Fruit fly (Drosophila melanogaster) whole organism: ENCODE results near the gene kuk.

ENCODE experiments used
- CG8478 ChIP-seq: fragments of >200 bp; optimal IDR thresholded peaks from 2 replicates; lab custom pipeline; 2018; ENCODE audit warnings: inconsistent platforms
- Dll ChIP-seq: fragments of >200 bp; optimal IDR thresholded peaks from 2 replicates; lab custom pipeline; 2017
- EcR ChIP-seq, 2 experiments: fragments of >200 bp; optimal IDR thresholded peaks; 2 replicates each; lab custom pipeline; 2017; ENCODE audit warnings: missing biosample characterization in 2 of 2, missing genetic modification characterization in 2 of 2, missing genetic modification reagents in 2 of 2
- pan ChIP-seq: fragments of >200 bp; optimal IDR thresholded peaks from 2 replicates; lab custom pipeline; 2017
- psq ChIP-seq: fragments of >200 bp; optimal IDR thresholded peaks from 2 replicates; lab custom pipeline; 2017
- usp ChIP-seq: fragments of >200 bp; optimal IDR thresholded peaks from 2 replicates; lab custom pipeline; 2017; ENCODE audit warnings: missing biosample characterization, missing genetic modification characterization, mixed read lengths

DNA sequence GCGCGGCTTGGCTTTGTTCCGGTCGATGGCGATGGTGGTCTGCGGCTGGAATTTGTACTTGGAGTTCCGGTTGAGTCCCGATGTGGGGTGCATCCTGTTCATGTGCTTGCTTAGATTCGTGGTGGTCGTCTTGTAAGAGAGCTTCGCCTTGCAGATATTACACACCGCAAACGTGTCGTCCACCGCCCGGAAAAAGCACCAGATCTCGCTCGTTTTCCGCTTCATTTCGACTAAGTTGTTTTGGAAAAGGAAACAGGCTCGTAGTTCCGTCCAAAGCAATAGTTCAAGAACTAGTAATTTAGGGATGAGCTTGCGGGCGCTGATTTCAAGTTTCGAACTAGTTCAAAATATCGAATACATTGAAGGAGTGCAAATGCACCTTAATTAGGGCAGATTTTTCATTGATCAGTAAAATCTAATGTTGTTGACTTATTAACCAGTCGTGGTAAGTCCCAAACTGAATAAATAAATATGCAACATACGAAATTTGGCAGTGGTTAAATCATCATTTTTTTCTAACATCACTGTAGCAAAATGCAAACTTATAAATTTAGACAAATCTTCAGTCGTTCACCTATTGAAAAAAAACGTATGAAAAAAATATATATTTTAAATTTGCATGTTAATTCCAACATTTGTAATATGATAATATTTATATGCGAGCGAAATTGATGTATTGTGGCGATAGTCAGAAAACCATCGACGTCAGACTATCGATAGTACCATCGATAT is 37.0 kb upstream of the kuk start, which contains the start of the genes bdwf and Patr-1:
- TF ChIP-seq pan (lab: Kevin White, UChicago) (no peak), usp (GFP tag; lab: Kevin White, UChicago) (no peak), EcR (GFP tag; optimal IDR thresholded peaks at IDR 0.05; lab: Kevin White, UChicago) (no peak), psq (lab: Kevin White, UChicago) (no peak), Dll (lab: Kevin White, UChicago) (no peak), CG8478 (lab: Kevin White, UChicago) (no peak)
